Worm (Caenorhabditis elegans) whole organism, L1 larva: ENCODE results near the gene acc-1.

Experiments used
- alr-1 ChIP-seq: fragments of 200-800 bp; sonication (Bioruptor generic); optimal IDR thresholded peaks from 2 replicates; lab custom pipeline; 2018; ENCODE audit warnings: borderline replicate concordance, mild to moderate bottlenecking, missing genetic modification characterization, missing compliant biosample characterization
- ceh-82 ChIP-seq, 3 experiments: fragments of 150-350 bp in 1 of 3; sonication (generic microtip) in 2 of 3; optimal IDR thresholded peaks; 2 replicates each; lab custom pipeline; 2014 to 2017; ENCODE audit warnings: missing biosample characterization in 3 of 3, missing genetic modification characterization in 3 of 3
- elt-3 ChIP-seq, 6 experiments: fragments of 150-350 bp in 1 of 6; sonication (generic microtip); optimal IDR thresholded peaks; 2 replicates each; lab custom pipeline; 2017 to 2018; ENCODE audit warnings: missing biosample characterization in 6 of 6, missing genetic modification characterization in 6 of 6, inconsistent platforms in 1 of 6
- fkh-10 ChIP-seq: sonication (generic microtip); optimal IDR thresholded peaks from 2 replicates; lab custom pipeline; 2017; ENCODE audit warnings: missing biosample characterization, missing genetic modification reagents, missing genetic modification characterization
- fos-1 ChIP-seq: fragments of 150-350 bp; optimal IDR thresholded peaks from 2 replicates; lab custom pipeline; 2014; ENCODE audit warnings: missing biosample characterization, missing genetic modification characterization
- mab-9 ChIP-seq: fragments of 200-800 bp; sonication (Bioruptor generic); IDR thresholded peaks from 2 replicates; pipeline ENCODE4 v1.3.6; 2022; ENCODE audit warnings: missing genetic modification reagents, missing genetic modification characterization, missing compliant biosample characterization
- mdl-1 ChIP-seq, 2 experiments: fragments of 150-350 bp; optimal IDR thresholded peaks; 2 replicates each; lab custom pipeline; 2014 to 2017; ENCODE audit warnings: missing biosample characterization in 2 of 2, missing genetic modification characterization in 2 of 2, inconsistent platforms in 1 of 2
- nhr-28 ChIP-seq: fragments of 150-350 bp; optimal IDR thresholded peaks from 2 replicates; lab custom pipeline; 2014; ENCODE audit warnings: missing biosample characterization, missing genetic modification characterization
- unc-130 ChIP-seq: fragments of 150-350 bp; optimal IDR thresholded peaks from 2 replicates; lab custom pipeline; 2017; ENCODE audit warnings: missing biosample characterization, missing genetic modification characterization, inconsistent platforms

DNA sequence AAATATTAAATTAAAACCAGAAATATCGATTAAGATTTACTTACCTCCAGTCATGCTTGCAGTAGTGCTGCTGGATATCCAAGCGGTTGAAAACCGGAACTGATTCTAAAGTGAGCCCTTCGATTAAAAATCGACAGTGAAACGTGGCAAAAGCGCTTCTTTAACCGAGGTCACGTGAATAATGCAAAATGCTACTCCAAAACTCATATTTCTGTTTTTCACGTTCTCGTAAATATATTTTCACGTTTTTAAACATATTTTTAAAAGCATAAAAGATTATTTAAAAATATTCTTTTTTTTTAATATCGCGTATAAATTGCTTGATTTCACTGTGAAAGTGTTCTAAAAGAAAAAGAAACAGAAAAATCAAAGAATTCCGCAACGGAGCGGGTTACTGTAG, 51.4 kb downstream of the acc-1 start, which contains the start of gene ant-1.3:
- no peak for TF ChIP-seq alr-1 (tag; lab: Kevin White, UChicago)
- no peak for TF ChIP-seq unc-130 (tag; lab: Kevin White, UChicago)
- TF ChIP-seq ceh-82 (tag; optimal IDR thresholded peaks at IDR 0.05; lab: Kevin White, UChicago), result no peak
- TF ChIP-seq fos-1 (tag; lab: Kevin White, UChicago), result no peak
- TF ChIP-seq fkh-10, result no peak
- no peak for TF ChIP-seq elt-3 (tag; optimal IDR thresholded peaks at IDR 0.05; lab: Kevin White, UChicago)
- no peak for TF ChIP-seq mab-9 (GFP tag; lab: Robert Waterston, UW)
- no peak for TF ChIP-seq nhr-28 (tag; lab: Kevin White, UChicago)
- TF ChIP-seq mdl-1 (tag; optimal IDR thresholded peaks at IDR 0.05; lab: Kevin White, UChicago), result no peak
